Worm (Caenorhabditis elegans) whole organism, young adult: ENCODE results near the gene spig-9.

Experiments used
- B0035.1 ChIP-seq: sonication (generic microtip); optimal IDR thresholded peaks from 2 replicates; lab custom pipeline; 2016; ENCODE audit warnings: missing genetic modification characterization, mild to moderate bottlenecking, missing compliant biosample characterization, missing genotype, missing genetic modification reagents
- B0336.3 ChIP-seq: fragments of 200-800 bp; sonication (Bioruptor generic); IDR thresholded peaks from 2 replicates; pipeline ENCODE4 v1.3.6; 2022; ENCODE audit warnings: missing genetic modification characterization, missing compliant biosample characterization
- C06A6.2 ChIP-seq: fragments of 200-800 bp; sonication (Bioruptor generic); conservative IDR thresholded peaks from 2 replicates; pipeline ENCODE4 v1.3.6; 2022; ENCODE audit warnings: missing genetic modification characterization, missing compliant biosample characterization
- D2030.7 ChIP-seq: fragments of 200-800 bp; sonication (Bioruptor generic); IDR thresholded peaks from 2 replicates; pipeline ENCODE4 v1.3.6; 2022; ENCODE audit warnings: missing genetic modification reagents, missing genetic modification characterization, missing compliant biosample characterization
- F33H1.4 ChIP-seq: fragments of 200-800 bp; sonication (Bioruptor generic); IDR thresholded peaks from 2 replicates; pipeline ENCODE4 v1.3.6; 2022; ENCODE audit warnings: missing genetic modification reagents, missing genetic modification characterization, missing compliant biosample characterization
- F39B2.1 ChIP-seq: fragments of 200-800 bp; sonication (Bioruptor generic); IDR thresholded peaks from 2 replicates; pipeline ENCODE4 v1.3.6; 2022; ENCODE audit warnings: missing genetic modification reagents, missing genetic modification characterization, missing compliant biosample characterization
- F49E8.2 ChIP-seq: sonication (generic microtip); optimal IDR thresholded peaks from 3 replicates; lab custom pipeline; 2017; ENCODE audit warnings: missing genetic modification characterization, mild to moderate bottlenecking, missing compliant biosample characterization, antibody characterized with exemption, moderate library complexity; ENCODE audit not compliant: insufficient read depth
- F52B5.7 ChIP-seq: sonication (generic microtip); optimal IDR thresholded peaks from 2 replicates; lab custom pipeline; 2016; ENCODE audit warnings: mild to moderate bottlenecking, missing genetic modification characterization, missing compliant biosample characterization
- K12H6.12 ChIP-seq: fragments of 200-800 bp; sonication (Bioruptor generic); optimal IDR thresholded peaks from 2 replicates; lab custom pipeline; 2018; ENCODE audit warnings: mild to moderate bottlenecking, missing genetic modification characterization, missing compliant biosample characterization
- Y67H2A.10 ChIP-seq: fragments of 200-800 bp; sonication (Bioruptor generic); conservative IDR thresholded peaks from 2 replicates; pipeline ENCODE4 v1.3.6; 2022; ENCODE audit warnings: missing genetic modification reagents, missing genetic modification characterization, missing compliant biosample characterization
- Y95B8A.8 ChIP-seq: fragments of 200-800 bp; sonication (Bioruptor generic); IDR thresholded peaks from 2 replicates; pipeline ENCODE4 v1.3.6; 2022; ENCODE audit warnings: missing genetic modification reagents, missing genetic modification characterization, missing compliant biosample characterization
- atf-7 ChIP-seq: sonication (generic microtip); optimal IDR thresholded peaks from 2 replicates; lab custom pipeline; 2017; ENCODE audit warnings: mild to moderate bottlenecking, missing genetic modification characterization, missing compliant biosample characterization
- athp-1 ChIP-seq: sonication (generic microtip); optimal IDR thresholded peaks from 2 replicates; lab custom pipeline; 2017; ENCODE audit warnings: mild to moderate bottlenecking, missing genetic modification characterization, missing compliant biosample characterization
- ccch-3 ChIP-seq: fragments of 200-800 bp; sonication (Bioruptor generic); optimal IDR thresholded peaks from 2 replicates; lab custom pipeline; 2018; ENCODE audit warnings: mild to moderate bottlenecking, missing genetic modification characterization, missing compliant biosample characterization
- ceh-100 ChIP-seq: fragments of 200-800 bp; sonication (Bioruptor generic); IDR thresholded peaks from 2 replicates; pipeline ENCODE4 v1.3.6; 2022; ENCODE audit warnings: missing genetic modification reagents, missing genetic modification characterization, missing compliant biosample characterization
- ceh-27 ChIP-seq: fragments of 200-800 bp; sonication (Bioruptor generic); optimal IDR thresholded peaks from 2 replicates; lab custom pipeline; 2018; ENCODE audit warnings: mild to moderate bottlenecking, missing genetic modification characterization, moderate library complexity, missing compliant biosample characterization
- ceh-58 ChIP-seq: fragments of 200-800 bp; sonication (Bioruptor generic); IDR thresholded peaks from 2 replicates; pipeline ENCODE4 v1.3.6; 2022; ENCODE audit warnings: missing genetic modification characterization, missing compliant biosample characterization
- ceh-79 ChIP-seq: sonication (generic microtip); optimal IDR thresholded peaks from 2 replicates; lab custom pipeline; 2017; ENCODE audit warnings: mild to moderate bottlenecking, missing genetic modification characterization, missing compliant biosample characterization
- chd-7 ChIP-seq: sonication (generic microtip); optimal IDR thresholded peaks from 2 replicates; lab custom pipeline; 2016; ENCODE audit warnings: mild to moderate bottlenecking, missing genetic modification characterization, moderate library complexity, missing compliant biosample characterization
- dpff-1 ChIP-seq: sonication (generic microtip); optimal IDR thresholded peaks from 2 replicates; lab custom pipeline; 2017; ENCODE audit warnings: mild to moderate bottlenecking, missing genetic modification characterization, missing compliant biosample characterization
- dpl-1 ChIP-seq: fragments of 150-350 bp; optimal IDR thresholded peaks from 2 replicates; lab custom pipeline; 2014; ENCODE audit warnings: missing biosample characterization, missing genetic modification reagents, missing genetic modification characterization
- efl-1 ChIP-seq: fragments of 150-350 bp; optimal IDR thresholded peaks from 2 replicates; lab custom pipeline; 2014; ENCODE audit warnings: missing biosample characterization, missing genetic modification reagents, missing genetic modification characterization
- ets-4 ChIP-seq: fragments of 200-800 bp; sonication (Bioruptor generic); optimal IDR thresholded peaks from 2 replicates; lab custom pipeline; 2018; ENCODE audit warnings: mild to moderate bottlenecking, missing genetic modification characterization, missing compliant biosample characterization
- fkh-3 ChIP-seq: sonication (generic microtip); optimal IDR thresholded peaks from 2 replicates; lab custom pipeline; 2016; ENCODE audit warnings: mild to moderate bottlenecking, missing genetic modification characterization, missing compliant biosample characterization
- gei-17 ChIP-seq: fragments of 200-800 bp; sonication (Bioruptor generic); optimal IDR thresholded peaks from 2 replicates; lab custom pipeline; 2018; ENCODE audit warnings: mild to moderate bottlenecking, missing genetic modification characterization, missing compliant biosample characterization
- hmg-20 ChIP-seq: fragments of 200-800 bp; sonication (Bioruptor generic); IDR thresholded peaks from 2 replicates; pipeline ENCODE4 v1.3.6; 2022; ENCODE audit warnings: missing genetic modification reagents, missing genetic modification characterization, missing compliant biosample characterization
- let-607 ChIP-seq, 2 experiments: fragments of 200-800 bp in 1 of 2; sonication (Bioruptor generic) in 1 of 2; sonication (generic microtip) in 1 of 2; optimal IDR thresholded peaks; 2 replicates each; lab custom pipeline; 2016 to 2018; ENCODE audit warnings: mild to moderate bottlenecking in 2 of 2, missing compliant biosample characterization in 2 of 2, missing genetic modification characterization in 2 of 2, moderate library complexity in 2 of 2, missing genotype in 1 of 2
- lin-35 ChIP-seq, 3 experiments: fragments of 150-350 bp in 2 of 3; sonication (generic microtip) in 1 of 3; optimal IDR thresholded peaks; 2 replicates each; lab custom pipeline; 2014 to 2018; ENCODE audit warnings: missing biosample characterization in 3 of 3, missing genetic modification characterization in 3 of 3, missing genetic modification reagents in 3 of 3
- lin-54 ChIP-seq: fragments of 200-800 bp; sonication (Bioruptor generic); optimal IDR thresholded peaks from 2 replicates; lab custom pipeline; 2018; ENCODE audit warnings: mild to moderate bottlenecking, missing genetic modification characterization, missing compliant biosample characterization
- lsy-27 ChIP-seq: sonication (generic microtip); optimal IDR thresholded peaks from 2 replicates; lab custom pipeline; 2017; ENCODE audit warnings: missing genetic modification characterization, mild to moderate bottlenecking, missing compliant biosample characterization, antibody characterized with exemption, missing genotype, borderline replicate concordance; ENCODE audit not compliant: insufficient read depth
- madf-6 ChIP-seq: fragments of 200-800 bp; sonication (Bioruptor generic); IDR thresholded peaks from 2 replicates; pipeline ENCODE4 v1.3.6; 2022; ENCODE audit warnings: missing genetic modification reagents, missing genetic modification characterization, missing compliant biosample characterization
- mcd-1 ChIP-seq: fragments of 200-800 bp; sonication (Bioruptor generic); IDR thresholded peaks from 2 replicates; pipeline ENCODE4 v1.3.6; 2022; ENCODE audit warnings: missing genetic modification reagents, missing genetic modification characterization, missing compliant biosample characterization
- mel-28 ChIP-seq: sonication (generic microtip); optimal IDR thresholded peaks from 2 replicates; lab custom pipeline; 2016; ENCODE audit warnings: borderline replicate concordance, mild to moderate bottlenecking, missing genetic modification characterization, missing compliant biosample characterization
- nfya-2 ChIP-seq: fragments of 200-800 bp; sonication (Bioruptor generic); IDR thresholded peaks from 2 replicates; pipeline ENCODE4 v1.3.6; 2022; ENCODE audit warnings: missing genetic modification reagents, missing genetic modification characterization, missing compliant biosample characterization
- nfyb-1 ChIP-seq: fragments of 200-800 bp; sonication (Bioruptor generic); IDR thresholded peaks from 2 replicates; pipeline ENCODE4 v1.3.6; 2022; ENCODE audit warnings: missing genetic modification reagents, missing genetic modification characterization, missing compliant biosample characterization
- nhr-179 ChIP-seq: sonication (generic microtip); optimal IDR thresholded peaks from 2 replicates; lab custom pipeline; 2016; ENCODE audit warnings: mild to moderate bottlenecking, missing genetic modification characterization, missing compliant biosample characterization
- nhr-27 ChIP-seq: fragments of 200-800 bp; sonication (Bioruptor generic); optimal IDR thresholded peaks from 2 replicates; lab custom pipeline; 2018; ENCODE audit warnings: mild to moderate bottlenecking, missing genetic modification characterization, moderate library complexity, missing compliant biosample characterization
- repo-1 ChIP-seq: sonication (generic microtip); optimal IDR thresholded peaks from 2 replicates; lab custom pipeline; 2017; ENCODE audit warnings: mild to moderate bottlenecking, missing genetic modification characterization, missing compliant biosample characterization
- rpc-1 ChIP-seq, 2 experiments: fragments of 150-350 bp in 1 of 2; sonication (generic microtip) in 1 of 2; optimal IDR thresholded peaks; 2 replicates each; lab custom pipeline; 2014 to 2018; ENCODE audit warnings: missing biosample characterization in 1 of 2, missing genetic modification characterization in 1 of 2, missing genetic modification reagents in 1 of 2, missing genotype in 1 of 2
- sptf-2 ChIP-seq: fragments of 200-800 bp; sonication (Bioruptor generic); optimal IDR thresholded peaks from 2 replicates; lab custom pipeline; 2018; ENCODE audit warnings: mild to moderate bottlenecking, missing genetic modification characterization, missing compliant biosample characterization
- tbp1 ChIP-seq: fragments of 200-800 bp; sonication (Bioruptor generic); optimal IDR thresholded peaks from 2 replicates; lab custom pipeline; 2018; ENCODE audit warnings: mild to moderate bottlenecking, missing genetic modification characterization, missing compliant biosample characterization
- tlf-1 ChIP-seq: fragments of 200-800 bp; sonication (Bioruptor generic); optimal IDR thresholded peaks from 2 replicates; lab custom pipeline; 2018; ENCODE audit warnings: mild to moderate bottlenecking, missing genetic modification characterization, missing compliant biosample characterization
- unc-130 ChIP-seq: sonication (generic microtip); optimal IDR thresholded peaks from 2 replicates; lab custom pipeline; 2016; ENCODE audit warnings: missing genetic modification reagents, missing genetic modification characterization, missing compliant biosample characterization
- unc-62 ChIP-seq: fragments of 150-350 bp; optimal IDR thresholded peaks from 2 replicates; lab custom pipeline; 2014; ENCODE audit warnings: missing biosample characterization, missing genetic modification reagents, missing genetic modification characterization
- ztf-22 ChIP-seq: fragments of 200-800 bp; sonication (Bioruptor generic); optimal IDR thresholded peaks from 2 replicates; lab custom pipeline; 2018; ENCODE audit warnings: mild to moderate bottlenecking, missing genetic modification characterization, moderate library complexity, missing compliant biosample characterization
- ztf-26 ChIP-seq: sonication (generic microtip); optimal IDR thresholded peaks from 2 replicates; lab custom pipeline; 2017; ENCODE audit warnings: missing genetic modification characterization, missing compliant biosample characterization
- ztf-3 ChIP-seq: fragments of 200-800 bp; sonication (Bioruptor generic); optimal IDR thresholded peaks from 2 replicates; lab custom pipeline; 2018; ENCODE audit warnings: mild to moderate bottlenecking, missing genetic modification characterization, missing compliant biosample characterization
- ztf-6 ChIP-seq: fragments of 200-800 bp; sonication (Bioruptor generic); IDR thresholded peaks from 2 replicates; pipeline ENCODE4 v1.3.6; 2022; ENCODE audit warnings: missing genetic modification reagents, missing genetic modification characterization, missing compliant biosample characterization

Gene spig-9

ce11 chrV:13658577-13658976 is 46.9 kb upstream of the spig-9 start (continued):
- TF ChIP-seq nfyb-1 (GFP tag; lab: Robert Waterston, UW) (peak; percentile 91), tbp1 (GFP tag; lab: Kevin White, UChicago) (peak; percentile 61), nhr-179 (tag; lab: Kevin White, UChicago) (no peak), D2030.7 (no peak), rpc-1 (optimal IDR thresholded peaks at IDR 0.05; lab: Kevin White, UChicago) (no peak), rpc-1 (tag; optimal IDR thresholded peaks at IDR 0.05; lab: Kevin White, UChicago) (no peak), dpl-1 (GFP tag; lab: Kevin White, UChicago) (no peak), dpff-1 (tag; lab: Kevin White, UChicago) (no peak), C06A6.2 (GFP tag; lab: Robert Waterston, UW) (peak; percentile 87), ets-4 (GFP tag; lab: Kevin White, UChicago) (no peak), nhr-27 (tag; lab: Kevin White, UChicago) (no peak), nfya-2 (GFP tag; lab: Robert Waterston, UW) (no peak), tlf-1 (GFP tag; lab: Kevin White, UChicago) (peak; percentile 89), ztf-6 (peak; percentile 67; the same call in 1 of the 2 replicates), B0035.1 (tag; lab: Kevin White, UChicago) (no peak), Y67H2A.10 (GFP tag; lab: Robert Waterston, UW) (no peak), ceh-27 (GFP tag; lab: Kevin White, UChicago) (peak; percentile 18), lin-54 (GFP tag; lab: Kevin White, UChicago) (peak; percentile 66), athp-1 (peak; percentile 48), sptf-2 (GFP tag; lab: Kevin White, UChicago) (no peak), efl-1 (GFP tag; lab: Kevin White, UChicago) (no peak), ceh-100 (GFP tag; lab: Robert Waterston, UW) (no peak), lin-35 (GFP tag; optimal IDR thresholded peaks at IDR 0.05; lab: Kevin White, UChicago) (peak in 1 of 3 experiments; percentile 64), F52B5.7 (tag; lab: Kevin White, UChicago) (peak; percentile 58), F33H1.4 (peak; percentile 25), fkh-3 (tag; lab: Kevin White, UChicago) (no peak), ztf-3 (GFP tag; lab: Kevin White, UChicago) (peak; percentile 79), lsy-27 (no peak), ceh-58 (GFP tag; lab: Robert Waterston, UW) (no peak), let-607 (tag; optimal IDR thresholded peaks at IDR 0.05; lab: Kevin White, UChicago) (peak; percentile 79 to 82), mcd-1 (peak; percentile 69), F49E8.2 (tag; lab: Kevin White, UChicago) (no peak), mel-28 (no peak), ccch-3 (GFP tag; lab: Kevin White, UChicago) (no peak), B0336.3 (GFP tag; lab: Robert Waterston, UW) (no peak; the same call in none of the 2 replicates), F39B2.1 (GFP tag; lab: Robert Waterston, UW) (no peak), unc-130 (GFP tag; lab: Kevin White, UChicago) (no peak), ztf-26 (tag; lab: Kevin White, UChicago) (peak; percentile 96), hmg-20 (GFP tag; lab: Robert Waterston, UW) (no peak), K12H6.12 (tag; lab: Kevin White, UChicago) (peak; percentile 84), ztf-22 (GFP tag; lab: Kevin White, UChicago) (peak; percentile 96), gei-17 (GFP tag; lab: Kevin White, UChicago) (peak; percentile 82), ceh-79 (tag; lab: Kevin White, UChicago) (no peak), repo-1 (tag; lab: Kevin White, UChicago) (peak; percentile 70), chd-7 (peak; percentile 97), Y95B8A.8 (GFP tag; lab: Robert Waterston, UW) (peak; percentile 76), unc-62 (GFP tag; lab: Kevin White, UChicago) (no peak), atf-7 (tag; lab: Kevin White, UChicago) (peak; percentile 84), madf-6 (GFP tag; lab: Robert Waterston, UW) (peak; percentile 37; the same call in 1 of the 2 replicates)
- TF ChIP-seq, all 124 proteins: peak for 49
